Worm (Caenorhabditis elegans) whole organism, late embryonic: ENCODE measurements around the gene ZC250.2.

Experiments used
- elt-2 ChIP-seq: sonication (generic microtip); optimal IDR thresholded peaks from 2 replicates; lab custom pipeline; 2016; ENCODE audit warnings: missing genetic modification reagents, missing genetic modification characterization, missing compliant biosample characterization
- nfya-1 ChIP-seq: sonication (generic microtip); optimal IDR thresholded peaks from 2 replicates; lab custom pipeline; 2017; ENCODE audit warnings: missing genetic modification characterization, mild to moderate bottlenecking, missing compliant biosample characterization, antibody characterized with exemption, moderate library complexity
- unc-55 ChIP-seq: sonication (generic microtip); optimal IDR thresholded peaks from 2 replicates; lab custom pipeline; 2017; ENCODE audit warnings: missing biosample characterization, missing genetic modification reagents, missing genetic modification characterization

DNA sequence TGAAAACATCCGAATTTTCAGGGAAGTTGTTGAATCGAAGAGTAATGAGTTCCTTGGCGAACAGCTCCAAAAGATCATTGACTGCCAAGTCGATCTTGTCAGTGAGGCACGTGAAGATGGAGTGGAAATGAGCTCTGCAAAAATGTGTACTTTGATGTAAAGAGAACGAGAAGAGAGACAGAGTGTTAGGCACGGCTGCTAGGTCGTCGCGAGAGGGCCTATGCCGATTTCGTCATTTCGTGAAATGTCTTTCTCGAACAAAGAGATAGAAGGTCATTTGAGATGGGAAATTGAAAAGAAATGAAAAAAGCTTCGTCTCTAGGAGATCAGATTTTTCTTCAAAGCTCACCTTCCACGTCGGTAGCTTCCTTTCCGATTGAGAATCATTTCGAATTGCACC lies 12.1 kb upstream of the ZC250.2 start:
- TF ChIP-seq unc-55 (GFP tag; lab: Kevin White, UChicago), result peak; percentile 21
- no peak for TF ChIP-seq nfya-1 (tag; lab: Kevin White, UChicago)
- TF ChIP-seq elt-2 (tag; lab: Kevin White, UChicago), result no peak
